Worm (Caenorhabditis elegans): ENCODE results near the gene W06G6.2.

ce11 chrV:16672198-16672597 lies 43.1 kb downstream of the W06G6.2 start, which contains the start of gene F14F8.8:
- TF ChIP-seq ceh-36 (tag; optimal IDR thresholded peaks at IDR 0.05) (no peak), ama-1 (optimal IDR thresholded peaks at IDR 0.05) (no peak), tbx-37 (GFP tag; conservative IDR thresholded peaks at IDR 0.05) (no peak), hmg-4 (GFP tag; optimal IDR thresholded peaks at IDR 0.05) (no peak), ceh-13 (GFP tag; optimal IDR thresholded peaks at IDR 0.05) (no peak), scrt-1 (GFP tag; IDR thresholded peaks at IDR 0.05) (no peak), tra-4 (tag; optimal IDR thresholded peaks at IDR 0.05) (no peak), flt-1 (GFP tag; IDR thresholded peaks at IDR 0.05) (no peak), F13C5.2 (tag; optimal IDR thresholded peaks at IDR 0.05) (no peak), tbx-11 (GFP tag; IDR thresholded peaks at IDR 0.05) (no peak)

Measured in whole organism, early embryonic.